Worm (Caenorhabditis elegans): ENCODE data around the gene Y66D12A.16.

ce11 chrIII:11567837-11568236 is 44.5 kb downstream of the Y66D12A.16 start, which contains the start of gene psme-3:
- no peak for TF ChIP-seq zfp-2 (tag; optimal IDR thresholded peaks at IDR 0.05)
- TF ChIP-seq pqm-1 (tag; optimal IDR thresholded peaks at IDR 0.05): no peak
- no peak for TF ChIP-seq ztf-7 (tag; optimal IDR thresholded peaks at IDR 0.05)
- no peak for TF ChIP-seq F49E8.2 (tag; optimal IDR thresholded peaks at IDR 0.05; ENCODE audit: borderline replicate concordance)
- TF ChIP-seq lin-13 (GFP tag; optimal IDR thresholded peaks at IDR 0.05): no peak
